Worm (Caenorhabditis elegans) whole organism, late embryonic: Measurements from ENCODE around the gene mlc-3.

ENCODE experiments used
- ceh-24 ChIP-seq: sonication (generic microtip); optimal IDR thresholded peaks from 2 replicates; lab custom pipeline; 2016; ENCODE audit warnings: mild to moderate bottlenecking, missing genetic modification characterization, missing compliant biosample characterization
- ceh-30 ChIP-seq: fragments of 150-350 bp; optimal IDR thresholded peaks from 2 replicates; lab custom pipeline; 2014; ENCODE audit warnings: missing biosample characterization, missing genetic modification characterization
- ceh-45 ChIP-seq: fragments of 200-800 bp; sonication (Bioruptor generic); IDR thresholded peaks from 2 replicates; pipeline ENCODE4 v1.3.6; 2022; ENCODE audit warnings: missing genetic modification reagents, missing genetic modification characterization, missing compliant biosample characterization
- dve-1 ChIP-seq: sonication (generic microtip); optimal IDR thresholded peaks from 2 replicates; lab custom pipeline; 2017; ENCODE audit warnings: antibody characterized with exemption, mild to moderate bottlenecking, missing genetic modification characterization, missing compliant biosample characterization
- fkh-10 ChIP-seq: fragments of 150-350 bp; optimal IDR thresholded peaks from 2 replicates; lab custom pipeline; 2014; ENCODE audit warnings: missing biosample characterization, missing genetic modification reagents, missing genetic modification characterization
- lim-6 ChIP-seq: sonication (generic microtip); optimal IDR thresholded peaks from 2 replicates; lab custom pipeline; 2016; ENCODE audit warnings: missing genetic modification characterization, missing compliant biosample characterization
- nhr-11 ChIP-seq: fragments of 150-350 bp; optimal IDR thresholded peaks from 2 replicates; lab custom pipeline; 2014; ENCODE audit warnings: missing biosample characterization, missing genetic modification characterization
- pax-1 ChIP-seq: fragments of 150-350 bp; optimal IDR thresholded peaks from 2 replicates; lab custom pipeline; 2014; ENCODE audit warnings: missing biosample characterization, missing genetic modification characterization
- pha-4 ChIP-seq: fragments of 150-350 bp; optimal IDR thresholded peaks from 2 replicates; lab custom pipeline; 2018; ENCODE audit warnings: missing biosample characterization, missing genetic modification reagents, missing genetic modification characterization
- sox-2 ChIP-seq: fragments of 200-800 bp; sonication (Bioruptor generic); IDR thresholded peaks from 2 replicates; pipeline ENCODE4 v1.3.6; 2022; ENCODE audit warnings: missing genetic modification reagents, missing genetic modification characterization, missing compliant biosample characterization

DNA sequence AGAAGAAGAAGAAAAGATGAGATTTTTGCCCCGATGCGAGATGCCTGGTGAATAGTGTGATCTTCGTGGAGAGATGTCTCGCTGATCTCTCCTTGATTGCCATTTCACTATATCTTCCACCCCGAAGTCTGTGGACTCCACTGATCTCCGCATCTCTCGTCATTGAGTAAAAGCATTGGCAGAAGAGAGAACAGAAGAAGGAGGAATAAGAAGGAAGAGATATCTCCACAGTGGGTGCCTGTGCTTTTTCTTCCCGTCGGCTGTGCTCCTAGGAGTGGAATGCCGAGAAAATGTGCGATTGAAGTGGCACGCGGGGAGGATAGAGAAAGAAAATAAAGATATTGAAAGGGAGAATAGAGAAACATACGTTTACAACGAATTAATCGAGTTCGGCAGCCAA lies 1.1 kb upstream of the mlc-3 start:
- TF ChIP-seq pax-1 (tag; lab: Kevin White, UChicago) (no peak), fkh-10 (GFP tag; lab: Kevin White, UChicago) (no peak), ceh-30 (no peak), pha-4 (tag; lab: Kevin White, UChicago) (no peak), ceh-45 (GFP tag; lab: Robert Waterston, UW) (no peak), sox-2 (no peak), ceh-24 (no peak), dve-1 (tag; lab: Kevin White, UChicago) (no peak), nhr-11 (no peak), lim-6 (tag; lab: Kevin White, UChicago) (no peak)
